Fruit fly (Drosophila melanogaster) whole organism, pupa: ENCODE measurements around the gene mRpL45.

Experiments used
- CG12605 ChIP-seq: fragments of 200-800 bp; sonication (Bioruptor generic); IDR thresholded peaks from 2 replicates; pipeline ENCODE4 v1.3.6; 2022; ENCODE audit warnings: missing biosample characterization, missing genetic modification characterization
- CG13204 ChIP-seq: fragments of 200-800 bp; sonication (Bioruptor generic); optimal IDR thresholded peaks from 2 replicates; lab custom pipeline; 2018; ENCODE audit warnings: missing biosample characterization, mild to moderate bottlenecking, missing genetic modification characterization, moderate library complexity
- CG14655 ChIP-seq: fragments of 200-800 bp; sonication (Bioruptor generic); optimal IDR thresholded peaks from 3 replicates; lab custom pipeline; 2017; ENCODE audit warnings: mild to moderate bottlenecking, missing biosample characterization, missing genetic modification reagents, missing genetic modification characterization
- CG15710 ChIP-seq: fragments of 200-800 bp; sonication (Bioruptor generic); optimal IDR thresholded peaks from 2 replicates; lab custom pipeline; 2018; ENCODE audit warnings: missing biosample characterization, mild to moderate bottlenecking, missing genetic modification characterization, moderate library complexity
- CG17806 ChIP-seq: fragments of 200-800 bp; sonication (Bioruptor generic); optimal IDR thresholded peaks from 2 replicates; lab custom pipeline; 2018; ENCODE audit warnings: missing biosample characterization, mild to moderate bottlenecking, missing genetic modification characterization, moderate library complexity
- CG32121 ChIP-seq: fragments of 200-800 bp; sonication (Bioruptor generic); IDR thresholded peaks from 2 replicates; pipeline ENCODE4 v1.3.6; 2022; ENCODE audit warnings: missing biosample characterization, missing genetic modification characterization
- CG8301 ChIP-seq: fragments of 200-800 bp; sonication (Bioruptor generic); optimal IDR thresholded peaks from 2 replicates; lab custom pipeline; 2018; ENCODE audit warnings: missing biosample characterization, mild to moderate bottlenecking, missing genetic modification characterization
- EcR ChIP-seq: fragments of 200-800 bp; sonication (Bioruptor generic); optimal IDR thresholded peaks from 3 replicates; lab custom pipeline; 2019; ENCODE audit warnings: missing biosample characterization, missing genetic modification characterization, mild to moderate bottlenecking, moderate library complexity, missing genetic modification reagents
- Pif1A ChIP-seq: fragments of 200-800 bp; sonication (Bioruptor generic); optimal IDR thresholded peaks from 3 replicates; lab custom pipeline; 2016; ENCODE audit warnings: missing biosample characterization, missing genetic modification characterization
- Snoo ChIP-seq: fragments of 200-800 bp; sonication (Bioruptor generic); optimal IDR thresholded peaks from 3 replicates; lab custom pipeline; 2017; ENCODE audit warnings: missing biosample characterization, mild to moderate bottlenecking, missing genetic modification characterization, inconsistent platforms
- gl ChIP-seq: fragments of 200-800 bp; sonication (Bioruptor generic); optimal IDR thresholded peaks from 2 replicates; lab custom pipeline; 2018; ENCODE audit warnings: missing biosample characterization, mild to moderate bottlenecking, missing genetic modification characterization
- rn ChIP-seq: fragments of 200-800 bp; sonication (Bioruptor generic); IDR thresholded peaks from 2 replicates; pipeline ENCODE4 v1.3.6; 2022; ENCODE audit warnings: missing biosample characterization, missing genetic modification characterization

DNA sequence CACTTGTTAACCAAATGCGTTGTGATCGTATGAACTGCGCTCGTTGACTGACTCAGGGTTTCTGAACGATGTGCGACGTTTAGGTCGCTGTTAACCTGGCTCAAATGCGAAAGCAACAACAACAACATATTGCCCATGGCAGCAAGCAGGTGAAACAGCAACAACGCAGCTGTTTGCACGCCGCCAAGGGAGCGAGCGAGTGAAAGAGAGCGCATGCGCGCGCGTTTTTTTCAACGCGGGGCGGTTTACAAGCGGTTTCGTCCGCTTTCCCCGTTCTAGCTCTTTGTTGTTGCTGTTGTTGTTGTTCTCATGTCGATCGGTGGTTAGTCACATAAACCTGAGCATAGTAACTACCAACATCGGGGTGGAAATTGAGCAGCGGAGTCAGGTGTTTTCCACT is 14.7 kb downstream of the mRpL45 start:
- TF ChIP-seq CG12605 (no peak), CG17806 (tag; lab: Kevin White, UChicago) (no peak), Pif1A (GFP tag; lab: Kevin White, UChicago) (no peak), Snoo (tag; lab: Kevin White, UChicago) (no peak), CG32121 (GFP tag; lab: Robert Waterston, UW) (no peak), CG13204 (GFP tag; lab: Kevin White, UChicago) (peak; percentile 80), CG8301 (tag; lab: Kevin White, UChicago) (no peak), CG14655 (GFP tag; lab: Kevin White, UChicago) (no peak), EcR (GFP tag; lab: Kevin White, UChicago) (no peak), rn (no peak), gl (tag; lab: Kevin White, UChicago) (no peak), CG15710 (tag; lab: Kevin White, UChicago) (no peak)
